Fruit fly (Drosophila melanogaster) whole organism, adult: ENCODE results near the gene CG16953.

Source experiments
- CG11617 ChIP-seq: fragments of 200-800 bp; sonication (Bioruptor generic); optimal IDR thresholded peaks from 2 replicates; lab custom pipeline; 2017; ENCODE audit warnings: mild to moderate bottlenecking, missing biosample characterization, missing genetic modification reagents, missing genetic modification characterization
- CG12768 ChIP-seq: fragments of 200-800 bp; sonication (Bioruptor generic); optimal IDR thresholded peaks from 2 replicates; lab custom pipeline; 2017; ENCODE audit warnings: missing biosample characterization, missing genetic modification characterization, mild to moderate bottlenecking, moderate library complexity, missing genetic modification reagents
- CG14711 ChIP-seq: fragments of 200-800 bp; sonication (Bioruptor generic); optimal IDR thresholded peaks from 2 replicates; lab custom pipeline; 2018; ENCODE audit warnings: missing biosample characterization, mild to moderate bottlenecking, missing genetic modification characterization, moderate library complexity
- CG1620 ChIP-seq: fragments of 200-800 bp; sonication (Bioruptor generic); optimal IDR thresholded peaks from 2 replicates; lab custom pipeline; 2016; ENCODE audit warnings: missing biosample characterization, missing genetic modification characterization
- CG33017 ChIP-seq: fragments of 200-800 bp; sonication (Bioruptor generic); optimal IDR thresholded peaks from 2 replicates; lab custom pipeline; 2018; ENCODE audit warnings: missing biosample characterization, mild to moderate bottlenecking, missing genetic modification characterization, moderate library complexity
- CG5204 ChIP-seq: fragments of 200-800 bp; sonication (Bioruptor generic); optimal IDR thresholded peaks from 2 replicates; lab custom pipeline; 2016; ENCODE audit warnings: missing biosample characterization, missing genetic modification characterization
- CG7045 ChIP-seq: fragments of 200-800 bp; sonication (Bioruptor generic); optimal IDR thresholded peaks from 2 replicates; lab custom pipeline; 2017; ENCODE audit warnings: missing biosample characterization, mild to moderate bottlenecking, missing genetic modification characterization
- CG7101 ChIP-seq: fragments of 200-800 bp; sonication (Bioruptor generic); optimal IDR thresholded peaks from 2 replicates; lab custom pipeline; 2018; ENCODE audit warnings: missing biosample characterization, mild to moderate bottlenecking, missing genetic modification characterization, moderate library complexity
- Clk ChIP-seq: fragments of 200-800 bp; sonication (Bioruptor generic); optimal IDR thresholded peaks from 2 replicates; lab custom pipeline; 2017; ENCODE audit warnings: missing biosample characterization, missing genetic modification characterization
- Crg-1 ChIP-seq: fragments of 200-800 bp; sonication (Bioruptor generic); optimal IDR thresholded peaks from 2 replicates; lab custom pipeline; 2016; ENCODE audit warnings: missing biosample characterization, missing genetic modification characterization
- Hr96 ChIP-seq: fragments of 200-800 bp; sonication (Bioruptor generic); optimal IDR thresholded peaks from 2 replicates; lab custom pipeline; 2016; ENCODE audit warnings: missing biosample characterization, missing genetic modification characterization
- Mnt ChIP-seq: fragments of 200-800 bp; sonication (Bioruptor generic); optimal IDR thresholded peaks from 2 replicates; lab custom pipeline; 2016; ENCODE audit warnings: missing biosample characterization, mild to moderate bottlenecking, missing genetic modification characterization
- bab1 ChIP-seq: fragments of 200-800 bp; sonication (Bioruptor generic); optimal IDR thresholded peaks from 3 replicates; lab custom pipeline; 2019; ENCODE audit warnings: missing biosample characterization, mild to moderate bottlenecking, missing genetic modification characterization, moderate library complexity
- cic ChIP-seq: fragments of 200-800 bp; sonication (Bioruptor generic); optimal IDR thresholded peaks from 2 replicates; lab custom pipeline; 2017; ENCODE audit warnings: missing biosample characterization, mild to moderate bottlenecking, missing genetic modification characterization, moderate library complexity
- cnc ChIP-seq, 2 experiments: fragments of >200 bp; optimal IDR thresholded peaks; 2 replicates each; lab custom pipeline; 2017
- kay ChIP-seq: fragments of 200-800 bp; sonication (Bioruptor generic); peaks from one replicate; lab custom pipeline; 2016; ENCODE audit warnings: missing biosample characterization, missing genetic modification characterization, borderline replicate concordance
- ovo ChIP-seq: fragments of 200-800 bp; sonication (Bioruptor generic); optimal IDR thresholded peaks from 2 replicates; lab custom pipeline; 2016; ENCODE audit warnings: missing biosample characterization, missing genetic modification characterization
- pad ChIP-seq: fragments of 200-800 bp; sonication (Bioruptor generic); optimal IDR thresholded peaks from 3 replicates; lab custom pipeline; 2017; ENCODE audit warnings: missing biosample characterization, missing genetic modification characterization, mild to moderate bottlenecking, moderate library complexity, missing genetic modification reagents
- tj ChIP-seq: fragments of 200-800 bp; sonication (Bioruptor generic); optimal IDR thresholded peaks from 3 replicates; lab custom pipeline; 2017; ENCODE audit warnings: missing biosample characterization, mild to moderate bottlenecking, missing genetic modification characterization, moderate library complexity
- toe ChIP-seq: fragments of 200-800 bp; sonication (Bioruptor generic); optimal IDR thresholded peaks from 2 replicates; lab custom pipeline; 2016; ENCODE audit warnings: missing biosample characterization, missing genetic modification characterization

The CG16953 gene

DNA sequence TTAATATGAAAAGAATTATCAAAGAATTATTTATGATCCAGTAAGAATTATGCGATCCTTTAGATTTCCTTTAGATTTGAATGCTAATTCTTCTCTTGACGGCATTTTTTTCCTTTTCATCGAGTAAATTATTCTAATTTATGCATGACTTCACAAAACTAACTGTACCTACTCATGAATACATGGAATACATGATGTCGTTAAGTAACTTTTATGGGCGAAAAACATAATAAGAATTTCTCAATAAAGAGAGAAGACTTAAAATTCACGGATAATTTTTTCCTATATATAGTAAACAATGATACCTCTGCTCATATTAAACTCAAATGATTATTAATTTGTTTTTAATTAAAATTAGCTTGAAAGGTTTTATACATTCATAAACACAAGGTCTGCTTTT is 10.3 kb upstream of the CG16953 start:
- TF ChIP-seq tj (GFP tag; lab: Kevin White, UChicago) (no peak), CG1620 (GFP tag; lab: Kevin White, UChicago) (no peak), CG12768 (GFP tag; lab: Kevin White, UChicago) (no peak), CG7101 (no peak), ovo (GFP tag; lab: Kevin White, UChicago) (no peak), bab1 (GFP tag; lab: Kevin White, UChicago) (no peak), pad (GFP tag; lab: Kevin White, UChicago) (no peak), cic (GFP tag; lab: Kevin White, UChicago) (no peak), cnc (optimal IDR thresholded peaks at IDR 0.05; lab: Kevin White, UChicago) (no peak), Mnt (no peak), kay (no peak), toe (GFP tag; lab: Kevin White, UChicago) (no peak), Hr96 (GFP tag; lab: Kevin White, UChicago) (no peak), CG33017 (tag; lab: Kevin White, UChicago) (no peak), CG11617 (no peak), Clk (no peak), Crg-1 (GFP tag; lab: Kevin White, UChicago) (no peak), CG5204 (GFP tag; lab: Kevin White, UChicago) (no peak), CG14711 (tag; lab: Kevin White, UChicago) (no peak), CG7045 (GFP tag; lab: Kevin White, UChicago) (no peak)

DNA sequence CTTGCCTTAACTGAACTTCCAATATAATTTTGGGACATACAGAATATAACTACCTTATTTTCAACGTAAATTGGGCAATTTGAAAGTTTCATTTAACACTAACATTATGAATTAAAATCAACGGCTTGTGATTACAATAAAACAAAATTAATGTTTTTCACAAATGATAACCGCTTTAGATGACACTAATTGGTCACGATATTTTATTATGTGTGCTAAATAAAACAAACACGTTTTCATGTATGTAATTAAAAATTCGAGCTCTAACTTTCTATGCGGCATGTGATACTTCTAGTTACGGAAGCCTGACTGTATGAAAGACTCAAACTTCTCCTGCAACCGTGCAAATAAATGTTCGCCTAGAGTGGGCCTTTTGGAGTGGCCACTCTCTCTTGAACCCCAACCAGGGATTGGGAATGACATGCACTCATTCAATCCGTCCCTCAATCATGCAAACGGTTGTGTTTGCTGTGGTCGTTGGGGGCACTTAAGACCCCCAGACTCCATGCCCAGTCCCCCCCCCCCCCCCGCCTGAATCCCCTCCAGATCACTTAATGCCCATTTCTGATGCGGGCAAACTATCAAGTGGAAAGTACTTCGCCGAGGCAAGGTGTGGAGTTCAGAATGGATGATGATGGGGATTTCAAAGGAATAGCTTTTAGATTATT is 9.6 kb upstream of the CG16953 start:
- TF ChIP-seq CG33017 (tag; lab: Kevin White, UChicago) (no peak), Clk (no peak), toe (GFP tag; lab: Kevin White, UChicago) (no peak), CG7045 (GFP tag; lab: Kevin White, UChicago) (no peak), ovo (GFP tag; lab: Kevin White, UChicago) (no peak), pad (GFP tag; lab: Kevin White, UChicago) (no peak), bab1 (GFP tag; lab: Kevin White, UChicago) (no peak), tj (GFP tag; lab: Kevin White, UChicago) (no peak), Hr96 (GFP tag; lab: Kevin White, UChicago) (no peak), CG11617 (no peak), cic (GFP tag; lab: Kevin White, UChicago) (no peak), cnc (optimal IDR thresholded peaks at IDR 0.05; lab: Kevin White, UChicago) (no peak), Crg-1 (GFP tag; lab: Kevin White, UChicago) (no peak), CG1620 (GFP tag; lab: Kevin White, UChicago) (no peak), CG12768 (GFP tag; lab: Kevin White, UChicago) (no peak), CG7101 (no peak), kay (no peak)

DNA sequence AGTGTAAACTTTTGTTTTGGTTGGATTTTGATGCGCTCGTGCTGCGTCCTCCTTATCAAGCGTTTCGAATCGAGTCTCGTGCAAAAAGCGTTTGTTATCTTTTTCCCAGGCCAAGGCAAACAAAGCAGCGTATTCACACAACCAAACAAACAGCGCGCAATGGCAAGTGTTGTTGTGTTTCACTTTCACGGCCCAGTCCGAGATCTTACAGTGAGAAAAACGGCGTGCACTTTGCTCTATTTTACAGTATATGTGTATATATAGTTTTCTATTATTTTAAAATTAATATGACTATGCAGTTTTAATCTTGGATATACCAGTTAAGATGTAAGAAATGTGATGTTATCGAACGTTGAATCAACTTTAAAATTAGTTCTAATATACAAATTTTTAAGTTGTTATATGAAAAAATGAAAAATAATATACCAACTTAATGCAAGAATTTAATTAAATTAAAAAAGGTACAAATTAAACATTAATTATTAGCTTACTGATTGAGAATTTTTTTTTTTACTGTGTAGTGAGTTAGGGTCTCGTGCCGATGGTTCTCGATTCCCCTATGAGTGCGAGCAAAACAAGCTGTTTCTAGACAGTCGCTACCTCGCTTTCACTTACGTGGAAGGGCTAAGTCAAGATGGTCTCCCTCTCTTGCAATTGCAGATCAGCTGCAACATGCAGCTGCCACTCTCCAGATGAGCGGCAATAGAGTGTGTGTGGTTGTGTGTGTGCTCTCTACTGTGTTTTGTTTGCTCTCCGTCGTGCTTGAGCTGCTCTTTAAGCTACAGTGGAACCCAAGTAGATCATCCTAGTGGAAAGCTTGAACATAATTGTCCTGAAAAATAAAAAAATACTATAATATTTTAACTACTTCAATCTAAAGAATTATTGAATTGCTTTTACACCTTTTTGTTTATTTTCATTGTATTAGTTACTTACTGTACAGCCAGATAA is 8.8 kb upstream of the CG16953 start:
- TF ChIP-seq tj (GFP tag; lab: Kevin White, UChicago), result peak; percentile 51
- TF ChIP-seq Crg-1 (GFP tag; lab: Kevin White, UChicago), result no peak
- no peak for TF ChIP-seq cic (GFP tag; lab: Kevin White, UChicago)
- TF ChIP-seq CG33017 (tag; lab: Kevin White, UChicago), result peak; percentile 84
- peak; percentile 74 for TF ChIP-seq CG7045 (GFP tag; lab: Kevin White, UChicago)
- TF ChIP-seq Hr96 (GFP tag; lab: Kevin White, UChicago), result no peak
- TF ChIP-seq toe (GFP tag; lab: Kevin White, UChicago), result no peak
- TF ChIP-seq cnc (optimal IDR thresholded peaks at IDR 0.05; lab: Kevin White, UChicago), result no peak
- TF ChIP-seq CG5204 (GFP tag; lab: Kevin White, UChicago), result no peak
- peak; percentile 86 for TF ChIP-seq CG14711 (tag; lab: Kevin White, UChicago)
- no peak for TF ChIP-seq Mnt
- TF ChIP-seq CG1620 (GFP tag; lab: Kevin White, UChicago), result no peak
- TF ChIP-seq CG11617, result peak; percentile 79
- TF ChIP-seq CG12768 (GFP tag; lab: Kevin White, UChicago), result peak; percentile 72
- TF ChIP-seq pad (GFP tag; lab: Kevin White, UChicago), result peak; percentile 66
- TF ChIP-seq bab1 (GFP tag; lab: Kevin White, UChicago), result peak; percentile 87
- TF ChIP-seq ovo (GFP tag; lab: Kevin White, UChicago), result no peak
- no peak for TF ChIP-seq kay
- TF ChIP-seq Clk, result peak; percentile 15
- TF ChIP-seq CG7101, result peak; percentile 84

DNA sequence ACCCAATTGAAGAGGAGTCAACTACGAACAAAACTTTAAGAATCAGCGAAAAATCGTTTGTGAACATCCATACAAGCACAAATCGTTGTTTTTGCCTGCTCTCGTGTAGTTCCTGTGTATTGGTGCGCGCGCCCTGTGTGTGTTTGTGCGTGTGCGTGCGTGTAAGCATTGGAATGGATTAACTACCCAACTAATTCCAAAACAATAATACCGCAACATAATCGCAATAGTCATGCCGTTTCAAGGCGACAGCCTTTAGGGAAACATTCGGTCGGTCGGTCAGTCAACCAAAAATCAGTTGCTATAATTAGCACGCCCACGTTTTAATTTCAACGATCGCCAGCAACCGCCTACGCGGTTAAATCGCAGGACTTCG is 7.8 kb upstream of the CG16953 start:
- TF ChIP-seq pad (GFP tag; lab: Kevin White, UChicago) (no peak), toe (GFP tag; lab: Kevin White, UChicago) (no peak), ovo (GFP tag; lab: Kevin White, UChicago) (no peak), cic (GFP tag; lab: Kevin White, UChicago) (no peak), CG7101 (no peak), Crg-1 (GFP tag; lab: Kevin White, UChicago) (no peak), CG12768 (GFP tag; lab: Kevin White, UChicago) (no peak), CG7045 (GFP tag; lab: Kevin White, UChicago) (no peak), tj (GFP tag; lab: Kevin White, UChicago) (no peak)
